Fruit fly (Drosophila melanogaster): ENCODE results near the gene CG6299.
A peak's percentile ranks its signal among the peaks of the same experiment; 100 is the strongest.

The CG6299 gene

dm6 chrX:15497440-15498271 lies 35.1 kb downstream of the CG6299 start (continued):
- TF ChIP-seq CG15073 (GFP tag; optimal IDR thresholded peaks at IDR 0.05) (no peak), CG1529 (GFP tag; optimal IDR thresholded peaks at IDR 0.05) (no peak), sens-2 (GFP tag; IDR thresholded peaks at IDR 0.05) (no peak), BtbVII (GFP tag; optimal IDR thresholded peaks at IDR 0.05) (peak; percentile 22), gfzf (GFP tag; optimal IDR thresholded peaks at IDR 0.05) (no peak), zen2 (GFP tag; IDR thresholded peaks at IDR 0.05; ENCODE audit: partially characterized antibody) (no peak), CTCF (GFP tag; optimal IDR thresholded peaks at IDR 0.05) (no peak), toy (GFP tag; IDR thresholded peaks at IDR 0.05) (no peak), gsb-n (tag; optimal IDR thresholded peaks at IDR 0.05) (no peak), CG11560 (tag; IDR thresholded peaks at IDR 0.05) (no peak), HmgZ (tag; optimal IDR thresholded peaks at IDR 0.05) (no peak), row (GFP tag; IDR thresholded peaks at IDR 0.05) (peak; percentile 46), CG34224 (GFP tag; IDR thresholded peaks at IDR 0.05; ENCODE audit: partially characterized antibody) (no peak), CG2120 (GFP tag; optimal IDR thresholded peaks at IDR 0.05) (no peak), CG6813 (GFP tag; optimal IDR thresholded peaks at IDR 0.05) (peak; percentile 67), pan (optimal IDR thresholded peaks at IDR 0.05) (no peak), pan (GFP tag; optimal IDR thresholded peaks at IDR 0.05 in 1 of 2, IDR thresholded peaks at IDR 0.05 in 1 of 2) (no peak), ewg (GFP tag; optimal IDR thresholded peaks at IDR 0.05) (no peak), CG4328 (GFP tag; optimal IDR thresholded peaks at IDR 0.05) (peak; percentile 21), CG10274 (GFP tag; optimal IDR thresholded peaks at IDR 0.05) (no peak), CG1603 (tag; optimal IDR thresholded peaks at IDR 0.05) (peak; percentile 20), dpn (GFP tag; optimal IDR thresholded peaks at IDR 0.05) (peak in 1 of 2 experiments; percentile 5), CG8281 (tag; optimal IDR thresholded peaks at IDR 0.05) (no peak), pros (GFP tag; optimal IDR thresholded peaks at IDR 0.05) (no peak), Xbp1 (GFP tag; optimal IDR thresholded peaks at IDR 0.05) (no peak), CG12659 (GFP tag; optimal IDR thresholded peaks at IDR 0.05) (no peak), unpg (GFP tag; optimal IDR thresholded peaks at IDR 0.05) (no peak), luna (GFP tag; optimal IDR thresholded peaks at IDR 0.05) (no peak), bigmax (GFP tag; optimal IDR thresholded peaks at IDR 0.05) (peak; percentile 87), Atf-2 (GFP tag; optimal IDR thresholded peaks at IDR 0.05) (no peak), CG8290 (GFP tag; optimal IDR thresholded peaks at IDR 0.05) (no peak), CG8290 (tag; optimal IDR thresholded peaks at IDR 0.05) (peak in 1 of 2 experiments; percentile 7), CG4282 (GFP tag; optimal IDR thresholded peaks at IDR 0.05) (no peak), CG13894 (tag; optimal IDR thresholded peaks at IDR 0.05) (no peak), CG8765 (GFP tag; IDR thresholded peaks at IDR 0.05) (no peak), nerfin-1 (tag; optimal IDR thresholded peaks at IDR 0.05) (no peak), esg (GFP tag; conservative IDR thresholded peaks at IDR 0.05) (no peak), ash1 (GFP tag; optimal IDR thresholded peaks at IDR 0.05) (no peak), Atf6 (GFP tag; IDR thresholded peaks at IDR 0.05) (no peak), en (GFP tag; optimal IDR thresholded peaks at IDR 0.05) (no peak), fd3F (GFP tag; optimal IDR thresholded peaks at IDR 0.05) (no peak), usp (GFP tag; optimal IDR thresholded peaks at IDR 0.05) (no peak), cwo (GFP tag; optimal IDR thresholded peaks at IDR 0.05) (no peak), CG12155 (GFP tag; optimal IDR thresholded peaks at IDR 0.05) (no peak), CG7271 (tag; optimal IDR thresholded peaks at IDR 0.05) (no peak), CG15601 (tag; optimal IDR thresholded peaks at IDR 0.05) (peak; percentile 45), ATbp (GFP tag; optimal IDR thresholded peaks at IDR 0.05) (peak; percentile 71), Doc3 (GFP tag; IDR thresholded peaks at IDR 0.05; ENCODE audit: partially characterized antibody) (no peak), Ets65A (GFP tag) (peak; percentile 92), Fer3 (tag; optimal IDR thresholded peaks at IDR 0.05) (no peak)
